Fruit fly (Drosophila melanogaster) whole organism, wandering third instar larva: ENCODE data around the gene Rab39.
A peak's percentile ranks its signal among the peaks of the same experiment; 100 is the strongest.

ENCODE experiments used
- Abd-B ChIP-seq: fragments of >200 bp; optimal IDR thresholded peaks from 2 replicates; lab custom pipeline; 2017; ENCODE audit warnings: missing biosample characterization, missing genetic modification characterization
- CG32264 ChIP-seq: fragments of 200-800 bp; sonication (Bioruptor generic); optimal IDR thresholded peaks from 2 replicates; lab custom pipeline; 2016; ENCODE audit warnings: missing biosample characterization, missing genetic modification characterization
- CG9705 ChIP-seq: fragments of 200-800 bp; sonication (Bioruptor generic); optimal IDR thresholded peaks from 2 replicates; lab custom pipeline; 2018; ENCODE audit warnings: missing biosample characterization, mild to moderate bottlenecking, missing genetic modification characterization
- CrebA ChIP-seq: fragments of 200-800 bp; sonication (Bioruptor generic); optimal IDR thresholded peaks from 2 replicates; lab custom pipeline; 2016; ENCODE audit warnings: missing biosample characterization, mild to moderate bottlenecking, missing genetic modification characterization, borderline replicate concordance
- Dfd ChIP-seq: fragments of >200 bp; optimal IDR thresholded peaks from 2 replicates; lab custom pipeline; 2017; ENCODE audit warnings: missing biosample characterization, missing genetic modification characterization
- Dif ChIP-seq: fragments of 200-275, 200-300 bp; sonication (Bioruptor generic); optimal IDR thresholded peaks from 2 replicates; lab custom pipeline; 2018; ENCODE audit warnings: missing biosample characterization, missing genetic modification characterization; ENCODE audit not compliant: partially characterized antibody
- GATAd ChIP-seq: sonication (Bioruptor generic); optimal IDR thresholded peaks from 2 replicates; lab custom pipeline; 2016; ENCODE audit warnings: missing biosample characterization, missing genetic modification characterization
- HLH106 ChIP-seq: fragments of 200-800 bp; optimal IDR thresholded peaks from 3 replicates; lab custom pipeline; 2019; ENCODE audit warnings: missing biosample characterization, mild to moderate bottlenecking, missing genetic modification characterization, moderate library complexity
- Hnf4 ChIP-seq: fragments of 200-800 bp; sonication (Bioruptor generic); optimal IDR thresholded peaks from 2 replicates; lab custom pipeline; 2016; ENCODE audit warnings: missing biosample characterization, mild to moderate bottlenecking, missing genetic modification characterization
- Hr78 ChIP-seq: fragments of >200 bp; optimal IDR thresholded peaks from 2 replicates; lab custom pipeline; 2017; ENCODE audit warnings: missing biosample characterization, missing genetic modification characterization
- Hr83 ChIP-seq: fragments of 200-300 bp; sonication (Bioruptor generic); optimal IDR thresholded peaks from 2 replicates; lab custom pipeline; 2016; ENCODE audit warnings: missing biosample characterization, mild to moderate bottlenecking, missing genetic modification characterization, moderate library complexity; ENCODE audit not compliant: poor library complexity, severe bottlenecking
- Jra ChIP-seq: sonication (Bioruptor generic); optimal IDR thresholded peaks from 2 replicates; lab custom pipeline; 2016; ENCODE audit warnings: missing biosample characterization, missing genetic modification characterization
- Mio ChIP-seq: sonication (Bioruptor generic); optimal IDR thresholded peaks from 2 replicates; lab custom pipeline; 2016; ENCODE audit warnings: missing biosample characterization, missing genetic modification characterization
- Myc ChIP-seq: fragments of >200 bp; optimal IDR thresholded peaks from 2 replicates; lab custom pipeline; 2017
- N ChIP-seq: fragments of >200 bp; optimal IDR thresholded peaks from 2 replicates; lab custom pipeline; 2018; ENCODE audit warnings: missing biosample characterization, missing external identifiers, missing genetic modification characterization
- OdsH ChIP-seq: fragments of 200-800 bp; sonication (Bioruptor generic); optimal IDR thresholded peaks from 2 replicates; lab custom pipeline; 2016; ENCODE audit warnings: missing biosample characterization, mild to moderate bottlenecking, missing genetic modification characterization
- Rel ChIP-seq, 2 experiments: fragments of 200-800 bp; sonication (Bioruptor generic) in 1 of 2; optimal IDR thresholded peaks; 2 replicates in 1 of 2; 3 replicates in 1 of 2; lab custom pipeline; 2016 to 2019; ENCODE audit warnings: mild to moderate bottlenecking in 2 of 2, missing biosample characterization in 2 of 2, missing genetic modification characterization in 2 of 2, moderate library complexity in 1 of 2
- Sp1 ChIP-seq: fragments of 200-800 bp; sonication (Bioruptor generic); optimal IDR thresholded peaks from 3 replicates; lab custom pipeline; 2019; ENCODE audit warnings: missing biosample characterization, mild to moderate bottlenecking, missing genetic modification characterization, moderate library complexity
- Vsx2 ChIP-seq: fragments of 200-300, 225-300 bp; sonication (Bioruptor generic); optimal IDR thresholded peaks from 2 replicates; lab custom pipeline; 2018; ENCODE audit warnings: missing biosample characterization, missing genetic modification characterization; ENCODE audit not compliant: partially characterized antibody
- br ChIP-seq: fragments of 200-800 bp; sonication (Bioruptor generic); optimal IDR thresholded peaks from 2 replicates; lab custom pipeline; 2016; ENCODE audit warnings: missing biosample characterization, missing genetic modification characterization
- brk ChIP-seq: fragments of 200-800 bp; sonication (Bioruptor generic); optimal IDR thresholded peaks from 2 replicates; lab custom pipeline; 2016; ENCODE audit warnings: missing biosample characterization, mild to moderate bottlenecking, missing genetic modification characterization
- dl ChIP-seq, 2 experiments: fragments of 175-275, 200-275 bp in 1 of 2; fragments of 200-275 bp in 1 of 2; sonication (Bioruptor generic); optimal IDR thresholded peaks; lab custom pipeline; 2018; ENCODE audit warnings: mild to moderate bottlenecking in 2 of 2, missing biosample characterization in 2 of 2, missing genetic modification characterization in 2 of 2, moderate library complexity in 2 of 2; ENCODE audit not compliant: partially characterized antibody in 2 of 2, insufficient read depth in 1 of 2
- dmrt93B ChIP-seq: fragments of 200-800 bp; sonication (Bioruptor generic); optimal IDR thresholded peaks from 2 replicates; lab custom pipeline; 2018; ENCODE audit warnings: missing biosample characterization, mild to moderate bottlenecking, missing genetic modification characterization
- dsf ChIP-seq: sonication (Bioruptor generic); optimal IDR thresholded peaks from 2 replicates; lab custom pipeline; 2016; ENCODE audit warnings: missing biosample characterization, missing genetic modification characterization, borderline replicate concordance
- ey ChIP-seq: fragments of 200-800 bp; sonication (Bioruptor generic); optimal IDR thresholded peaks from 2 replicates; lab custom pipeline; 2016; ENCODE audit warnings: missing biosample characterization, missing genetic modification characterization
- foxo ChIP-seq, 2 experiments: fragments of 200-800 bp; sonication (Bioruptor generic); optimal IDR thresholded peaks; 2 replicates in 1 of 2; 3 replicates in 1 of 2; lab custom pipeline; 2016 to 2017; ENCODE audit warnings: missing biosample characterization in 2 of 2, missing genetic modification characterization in 2 of 2
- fru ChIP-seq: fragments of 200-800 bp; sonication (Bioruptor generic); optimal IDR thresholded peaks from 3 replicates; lab custom pipeline; 2016; ENCODE audit warnings: missing biosample characterization, mild to moderate bottlenecking, missing genetic modification characterization
- h ChIP-seq: fragments of 200-800 bp; sonication (Bioruptor generic); optimal IDR thresholded peaks from 3 replicates; lab custom pipeline; 2016; ENCODE audit warnings: missing biosample characterization, mild to moderate bottlenecking, missing genetic modification characterization
- jim ChIP-seq: fragments of 175-275, 200-325 bp; sonication (Bioruptor generic); optimal IDR thresholded peaks from 2 replicates; lab custom pipeline; 2016; ENCODE audit warnings: missing biosample characterization, mild to moderate bottlenecking, missing genetic modification characterization
- lola ChIP-seq: fragments of >200 bp; optimal IDR thresholded peaks from 2 replicates; lab custom pipeline; 2017; ENCODE audit warnings: missing biosample characterization, missing genetic modification characterization
- pan ChIP-seq: fragments of >200 bp; optimal IDR thresholded peaks from 2 replicates; lab custom pipeline; 2017
- psq ChIP-seq: fragments of 200-800 bp; sonication (Bioruptor generic); optimal IDR thresholded peaks from 3 replicates; lab custom pipeline; 2017; ENCODE audit warnings: missing biosample characterization, mild to moderate bottlenecking, missing genetic modification characterization, moderate library complexity
- rgr ChIP-seq: fragments of 200-800 bp; sonication (Bioruptor generic); optimal IDR thresholded peaks from 3 replicates; lab custom pipeline; 2016; ENCODE audit warnings: missing biosample characterization, mild to moderate bottlenecking, missing genetic modification characterization
- sage ChIP-seq: fragments of 200-800 bp; sonication (Bioruptor generic); optimal IDR thresholded peaks from 2 replicates; lab custom pipeline; 2016; ENCODE audit warnings: missing biosample characterization, mild to moderate bottlenecking, missing genetic modification characterization
- sv ChIP-seq: fragments of 200-800 bp; sonication (Bioruptor generic); optimal IDR thresholded peaks from 3 replicates; lab custom pipeline; 2016; ENCODE audit warnings: missing biosample characterization, missing genetic modification characterization
- tai ChIP-seq: sonication (Bioruptor generic); optimal IDR thresholded peaks from 2 replicates; lab custom pipeline; 2016; ENCODE audit warnings: missing biosample characterization, missing genetic modification characterization
- usp ChIP-seq: fragments of >200 bp; optimal IDR thresholded peaks from 2 replicates; lab custom pipeline; 2017; ENCODE audit warnings: missing biosample characterization, missing genetic modification characterization
- woc ChIP-seq: sonication (Bioruptor generic); optimal IDR thresholded peaks from 2 replicates; lab custom pipeline; 2016; ENCODE audit warnings: missing biosample characterization, mild to moderate bottlenecking, missing genetic modification characterization

Rab39 gene

DNA sequence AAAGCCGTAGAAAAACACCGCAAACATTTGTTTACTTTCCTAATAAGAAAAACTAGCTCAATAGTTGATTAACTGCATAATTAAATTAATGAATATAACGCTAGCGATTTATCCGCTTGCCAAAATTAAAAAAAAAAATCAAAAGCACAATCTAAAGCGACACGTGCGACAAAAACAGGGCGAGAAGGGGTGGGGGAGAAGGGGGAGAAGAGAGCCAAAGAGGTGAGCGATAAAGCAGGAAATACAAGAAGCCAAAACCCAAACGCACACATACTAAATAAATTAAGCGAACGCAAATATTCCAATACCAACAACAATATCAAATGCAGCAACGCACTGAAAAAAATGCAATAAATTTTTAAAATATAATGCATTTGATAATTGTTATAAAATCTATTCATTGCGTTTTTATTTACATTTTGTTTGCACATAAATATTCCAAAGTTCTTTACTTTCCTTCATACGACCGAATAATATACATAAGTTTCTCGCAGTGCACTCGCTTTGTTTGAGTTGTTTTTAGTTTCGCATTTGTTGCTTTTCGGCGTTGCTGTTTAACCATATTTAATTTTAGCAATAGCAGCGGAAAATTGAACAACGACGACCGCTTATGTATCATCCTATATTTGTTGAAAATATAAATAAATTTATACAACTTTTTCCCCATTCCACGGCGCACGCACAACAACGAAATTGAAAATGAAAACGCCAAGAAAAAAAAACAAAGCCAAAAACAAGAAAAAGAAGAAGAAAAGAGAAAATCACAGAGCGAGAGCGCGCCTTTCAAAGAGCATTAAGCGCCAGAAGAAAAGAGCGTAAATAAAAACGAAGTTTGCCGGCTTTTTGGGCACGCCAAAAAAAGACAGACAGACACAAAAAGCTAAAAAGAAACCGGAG, 36.5 kb upstream of the Rab39 start:
- peak; percentile 92 for TF ChIP-seq sage (GFP tag; lab: Kevin White, UChicago)
- TF ChIP-seq foxo (GFP tag; optimal IDR thresholded peaks at IDR 0.05; lab: Kevin White, UChicago): peak; percentile 70 to 98
- TF ChIP-seq brk (GFP tag; lab: Kevin White, UChicago): peak; percentile 85
- TF ChIP-seq sv (GFP tag; lab: Kevin White, UChicago): peak; percentile 94
- no peak for TF ChIP-seq dl (GFP tag; optimal IDR thresholded peaks at IDR 0.05; lab: Kevin White, UChicago; ENCODE audit: insufficient read depth in 1 of 2, partially characterized antibody in 2 of 2)
- no peak for TF ChIP-seq lola (GFP tag; lab: Kevin White, UChicago)
- peak; percentile 93 for TF ChIP-seq woc (GFP tag; lab: Kevin White, UChicago)
- no peak for TF ChIP-seq pan (lab: Kevin White, UChicago)
- TF ChIP-seq fru (GFP tag; lab: Kevin White, UChicago): peak; percentile 97
- peak; percentile 91 for TF ChIP-seq CG9705 (GFP tag; lab: Kevin White, UChicago)
- peak; percentile 96 for TF ChIP-seq ey (GFP tag; lab: Kevin White, UChicago)
- peak; percentile 83 for TF ChIP-seq dsf (GFP tag; lab: Kevin White, UChicago)
- peak; percentile 98 for TF ChIP-seq h (GFP tag; lab: Kevin White, UChicago)
- peak; percentile 32 for TF ChIP-seq Mio (GFP tag; lab: Kevin White, UChicago)
- TF ChIP-seq Vsx2 (GFP tag; lab: Kevin White, UChicago): no peak
- TF ChIP-seq OdsH (GFP tag; lab: Kevin White, UChicago): peak; percentile 97
- TF ChIP-seq Hr83 (GFP tag; lab: Kevin White, UChicago): peak; percentile 63
- TF ChIP-seq tai: peak; percentile 89
- TF ChIP-seq jim (GFP tag; lab: Kevin White, UChicago): no peak
- TF ChIP-seq Myc (lab: Kevin White, UChicago): no peak
- TF ChIP-seq Sp1: peak; percentile 98
- TF ChIP-seq Hr78 (GFP tag; lab: Kevin White, UChicago): no peak
- peak; percentile 89 for TF ChIP-seq GATAd (GFP tag; lab: Kevin White, UChicago)
- peak; percentile 97 for TF ChIP-seq psq (GFP tag; lab: Kevin White, UChicago)
- no peak for TF ChIP-seq Abd-B
- peak; percentile 78 for TF ChIP-seq Rel (GFP tag; optimal IDR thresholded peaks at IDR 0.05; lab: Kevin White, UChicago)
- peak; percentile 83 for TF ChIP-seq Rel (tag; optimal IDR thresholded peaks at IDR 0.05; lab: Kevin White, UChicago)
- peak; percentile 35 for TF ChIP-seq Dif (GFP tag; lab: Kevin White, UChicago)
- peak; percentile 96 for TF ChIP-seq br (GFP tag; lab: Kevin White, UChicago)
- no peak for TF ChIP-seq N
- TF ChIP-seq CG32264 (GFP tag; lab: Kevin White, UChicago): peak; percentile 80
- TF ChIP-seq rgr (GFP tag; lab: Kevin White, UChicago): peak; percentile 98
- no peak for TF ChIP-seq usp (GFP tag; lab: Kevin White, UChicago)
- TF ChIP-seq HLH106 (tag; lab: Kevin White, UChicago): peak; percentile 98
- peak; percentile 93 for TF ChIP-seq Jra (GFP tag; lab: Kevin White, UChicago)
- TF ChIP-seq CrebA (GFP tag; lab: Kevin White, UChicago): peak; percentile 65
- peak; percentile 97 for TF ChIP-seq Hnf4 (GFP tag; lab: Kevin White, UChicago)
- peak; percentile 96 for TF ChIP-seq dmrt93B (GFP tag; lab: Kevin White, UChicago)
- TF ChIP-seq Dfd: peak; percentile 81
- TF ChIP-seq, all 38 proteins: peak for 28
